Worm (Caenorhabditis elegans) whole organism, L2 larva: Measurements from ENCODE around the gene lurp-1.

Experiments
- lin-13 ChIP-seq: fragments of 150-350 bp; optimal IDR thresholded peaks from 2 replicates; lab custom pipeline; 2014; ENCODE audit warnings: missing biosample characterization, missing genetic modification reagents, missing genetic modification characterization
- lsy-2 ChIP-seq, 2 experiments: fragments of 150-350 bp in 1 of 2; sonication (generic microtip) in 1 of 2; optimal IDR thresholded peaks; 2 replicates each; lab custom pipeline; 2014 to 2017; ENCODE audit warnings: missing biosample characterization in 2 of 2, missing genetic modification characterization in 2 of 2
- mdl-1 ChIP-seq, 2 experiments: fragments of 150-350 bp in 1 of 2; sonication (generic microtip) in 1 of 2; optimal IDR thresholded peaks; 2 replicates each; lab custom pipeline; 2017; ENCODE audit warnings: missing biosample characterization in 2 of 2, missing genetic modification characterization in 2 of 2
- unc-62 ChIP-seq: fragments of 150-350 bp; optimal IDR thresholded peaks from 2 replicates; lab custom pipeline; 2014; ENCODE audit warnings: missing biosample characterization, missing genetic modification reagents, missing genetic modification characterization
- ztf-4 ChIP-seq: fragments of 150-350 bp; optimal IDR thresholded peaks from 2 replicates; lab custom pipeline; 2014; ENCODE audit warnings: missing biosample characterization, missing genetic modification characterization

- TF ChIP-seq mdl-1 (tag; optimal IDR thresholded peaks at IDR 0.05; lab: Kevin White, UChicago) = no peak
- TF ChIP-seq lin-13 = no peak
- TF ChIP-seq lsy-2 (tag; optimal IDR thresholded peaks at IDR 0.05; lab: Kevin White, UChicago) = no peak
- TF ChIP-seq unc-62 (GFP tag; lab: Kevin White, UChicago) = no peak
- TF ChIP-seq ztf-4 (tag; lab: Kevin White, UChicago) = no peak
Observed at ce11 chrII:10895959-10896358, 15.2 kb downstream of the lurp-1 start.
